Fruit fly (Drosophila melanogaster) whole organism, embryonic: Measurements from ENCODE around the gene cwo.

Experiments used
- Abd-B ChIP-seq: fragments of 200-800 bp; sonication (Bioruptor generic); optimal IDR thresholded peaks from 2 replicates; lab custom pipeline; 2018; ENCODE audit warnings: missing biosample characterization, mild to moderate bottlenecking, missing genetic modification characterization, moderate library complexity
- B-H1 ChIP-seq: fragments of 200-800 bp; sonication (Bioruptor generic); IDR thresholded peaks from 3 replicates; pipeline ENCODE4 v1.3.6; 2022; ENCODE audit warnings: missing biosample characterization, missing genetic modification characterization
- B-H2 ChIP-seq: fragments of 200-800 bp; sonication (Bioruptor generic); optimal IDR thresholded peaks from 2 replicates; lab custom pipeline; 2018; ENCODE audit warnings: missing biosample characterization, mild to moderate bottlenecking, missing genetic modification characterization
- Bteb2 ChIP-seq: fragments of 200-800 bp; sonication (Bioruptor generic); optimal IDR thresholded peaks from 2 replicates; lab custom pipeline; 2016; ENCODE audit warnings: missing biosample characterization, missing genetic modification characterization
- CG10147 ChIP-seq: fragments of 200-800 bp; sonication (Bioruptor generic); optimal IDR thresholded peaks from 2 replicates; lab custom pipeline; 2019; ENCODE audit warnings: missing biosample characterization, mild to moderate bottlenecking, missing genetic modification characterization, moderate library complexity
- CG11696 ChIP-seq: fragments of 200-800 bp; sonication (Bioruptor generic); IDR thresholded peaks from 2 replicates; pipeline ENCODE4 v1.3.6; 2022; ENCODE audit warnings: missing biosample characterization, missing genetic modification characterization
- CG11723 ChIP-seq: fragments of 200-800 bp; sonication (Bioruptor generic); optimal IDR thresholded peaks from 2 replicates; lab custom pipeline; 2017; ENCODE audit warnings: missing biosample characterization, mild to moderate bottlenecking, missing genetic modification characterization
- CG12391 ChIP-seq: fragments of 200-800 bp; sonication (Bioruptor generic); optimal IDR thresholded peaks from 3 replicates; lab custom pipeline; 2018; ENCODE audit warnings: missing biosample characterization, mild to moderate bottlenecking, missing genetic modification characterization, moderate library complexity
- CG14050 ChIP-seq: fragments of 200-800 bp; sonication (Bioruptor generic); IDR thresholded peaks from 3 replicates; pipeline ENCODE4 v1.3.6; 2022; ENCODE audit warnings: missing biosample characterization, missing genetic modification characterization
- CG15073 ChIP-seq: fragments of 200-800 bp; sonication (Bioruptor generic); optimal IDR thresholded peaks from 2 replicates; lab custom pipeline; 2016; ENCODE audit warnings: missing biosample characterization, missing genetic modification characterization
- CG1529 ChIP-seq: fragments of 200-800 bp; sonication (Bioruptor generic); optimal IDR thresholded peaks from 3 replicates; lab custom pipeline; 2018; ENCODE audit warnings: missing biosample characterization, missing genetic modification characterization
- CG1603 ChIP-seq: fragments of 200-800 bp; sonication (Bioruptor generic); optimal IDR thresholded peaks from 2 replicates; lab custom pipeline; 2019; ENCODE audit warnings: missing biosample characterization, mild to moderate bottlenecking, missing genetic modification characterization, moderate library complexity
- CG32532 ChIP-seq: fragments of 200-800 bp; sonication (Bioruptor generic); IDR thresholded peaks from 2 replicates; pipeline ENCODE4 v1.3.6; 2022; ENCODE audit warnings: missing biosample characterization, missing genetic modification characterization
- CG33213 ChIP-seq: fragments of 200-800 bp; sonication (Bioruptor generic); optimal IDR thresholded peaks from 3 replicates; lab custom pipeline; 2016; ENCODE audit warnings: missing biosample characterization, missing genetic modification characterization
- CG33557 ChIP-seq: fragments of 200-800 bp; sonication (Bioruptor generic); optimal IDR thresholded peaks from 2 replicates; lab custom pipeline; 2019; ENCODE audit warnings: missing biosample characterization, mild to moderate bottlenecking, missing genetic modification characterization, moderate library complexity
- CG6689 ChIP-seq: fragments of 200-800 bp; sonication (Bioruptor generic); IDR thresholded peaks from 2 replicates; pipeline ENCODE4 v1.3.6; 2022; ENCODE audit warnings: missing biosample characterization, missing genetic modification characterization
- CG7987 ChIP-seq: fragments of 200-800 bp; sonication (Bioruptor generic); optimal IDR thresholded peaks from 2 replicates; lab custom pipeline; 2018; ENCODE audit warnings: missing biosample characterization, mild to moderate bottlenecking, missing genetic modification characterization, moderate library complexity
- CG8089 ChIP-seq: fragments of 200-800 bp; sonication (Bioruptor generic); optimal IDR thresholded peaks from 3 replicates; lab custom pipeline; 2016; ENCODE audit warnings: missing biosample characterization, missing genetic modification characterization
- CG8281 ChIP-seq: fragments of 200-800 bp; sonication (Bioruptor generic); optimal IDR thresholded peaks from 2 replicates; lab custom pipeline; 2018; ENCODE audit warnings: missing biosample characterization, mild to moderate bottlenecking, missing genetic modification characterization, moderate library complexity
- CTCF ChIP-seq: fragments of 200-800 bp; sonication (Bioruptor generic); optimal IDR thresholded peaks from 2 replicates; lab custom pipeline; 2017; ENCODE audit warnings: missing biosample characterization, mild to moderate bottlenecking, missing genetic modification characterization, moderate library complexity
- Doc2 ChIP-seq: fragments of 200-800 bp; sonication (Bioruptor generic); IDR thresholded peaks from 2 replicates; pipeline ENCODE4 v1.3.6; 2022; ENCODE audit warnings: missing biosample characterization, missing genetic modification characterization
- HmgD ChIP-seq: fragments of 200-800 bp; sonication (Bioruptor generic); optimal IDR thresholded peaks from 3 replicates; lab custom pipeline; 2016; ENCODE audit warnings: missing biosample characterization, missing genetic modification characterization
- Hmx ChIP-seq: fragments of 200-800 bp; sonication (Bioruptor generic); optimal IDR thresholded peaks from 2 replicates; lab custom pipeline; 2016; ENCODE audit warnings: missing biosample characterization, missing genetic modification characterization
- Hr3 ChIP-seq: fragments of 200-800 bp; sonication (Bioruptor generic); optimal IDR thresholded peaks from 3 replicates; lab custom pipeline; 2016; ENCODE audit warnings: missing biosample characterization, missing genetic modification characterization
- Mad ChIP-seq: fragments of 200-800 bp; sonication (Bioruptor generic); optimal IDR thresholded peaks from 2 replicates; lab custom pipeline; 2016; ENCODE audit warnings: missing biosample characterization, missing genetic modification characterization
- Myb ChIP-seq: fragments of 200-800 bp; sonication (Bioruptor generic); optimal IDR thresholded peaks from 2 replicates; lab custom pipeline; 2016; ENCODE audit warnings: missing biosample characterization, missing genetic modification characterization
- Nf-YA ChIP-seq: fragments of 200-800 bp; sonication (Bioruptor generic); IDR thresholded peaks from 2 replicates; pipeline ENCODE4 v1.3.6; 2022; ENCODE audit warnings: missing biosample characterization, missing genetic modification characterization
- Oli ChIP-seq: fragments of 200-800 bp; sonication (Bioruptor generic); optimal IDR thresholded peaks from 2 replicates; lab custom pipeline; 2018; ENCODE audit warnings: missing biosample characterization, mild to moderate bottlenecking, missing genetic modification characterization, moderate library complexity
- Opbp ChIP-seq: fragments of 200-800 bp; sonication (Bioruptor generic); IDR thresholded peaks from 3 replicates; pipeline ENCODE4 v1.3.6; 2022; ENCODE audit warnings: missing biosample characterization, missing genetic modification characterization; ENCODE audit not compliant: partially characterized antibody
- Side ChIP-seq: fragments of 200-800 bp; sonication (Bioruptor generic); optimal IDR thresholded peaks from 2 replicates; lab custom pipeline; 2016; ENCODE audit warnings: missing biosample characterization, missing genetic modification characterization
- Sox102F ChIP-seq: fragments of 200-800 bp; sonication (Bioruptor generic); optimal IDR thresholded peaks from 2 replicates; lab custom pipeline; 2018; ENCODE audit warnings: missing biosample characterization, mild to moderate bottlenecking, missing genetic modification characterization, moderate library complexity
- Trl ChIP-seq, 3 experiments: fragments of >200 bp in 2 of 3; fragments of 200-800 bp in 1 of 3; sonication (Bioruptor generic) in 1 of 3; optimal IDR thresholded peaks; 2 replicates in 1 of 3; 3 replicates in 2 of 3; lab custom pipeline; 2016 to 2017; ENCODE audit warnings: missing biosample characterization in 1 of 3, missing genetic modification characterization in 1 of 3
- Xbp1 ChIP-seq: fragments of 200-800 bp; sonication (Bioruptor generic); optimal IDR thresholded peaks from 3 replicates; lab custom pipeline; 2016; ENCODE audit warnings: missing biosample characterization, mild to moderate bottlenecking, missing genetic modification characterization
- bab2 ChIP-seq: fragments of 200-800 bp; sonication (Bioruptor generic); optimal IDR thresholded peaks from 2 replicates; lab custom pipeline; 2016; ENCODE audit warnings: missing biosample characterization, missing genetic modification characterization
- dimm ChIP-seq: fragments of 200-800 bp; sonication (Bioruptor generic); IDR thresholded peaks from 2 replicates; pipeline ENCODE4 v1.3.6; 2022; ENCODE audit warnings: missing biosample characterization, missing genetic modification characterization
- disco-r ChIP-seq: fragments of 200-800 bp; sonication (Bioruptor generic); optimal IDR thresholded peaks from 2 replicates; lab custom pipeline; 2016; ENCODE audit warnings: missing biosample characterization, missing genetic modification characterization
- dm ChIP-seq: fragments of 200-800 bp; sonication (Bioruptor generic); optimal IDR thresholded peaks from 3 replicates; lab custom pipeline; 2016; ENCODE audit warnings: missing biosample characterization, missing genetic modification characterization
- dpn ChIP-seq, 2 experiments: fragments of 200-800 bp; sonication (Bioruptor generic); optimal IDR thresholded peaks; 3 replicates each; lab custom pipeline; 2016; ENCODE audit warnings: missing biosample characterization in 2 of 2, missing genetic modification characterization in 2 of 2
- fd102C ChIP-seq: fragments of 200-800 bp; sonication (Bioruptor generic); optimal IDR thresholded peaks from 2 replicates; lab custom pipeline; 2018; ENCODE audit warnings: missing biosample characterization, mild to moderate bottlenecking, missing genetic modification characterization, moderate library complexity
- fd3F ChIP-seq: fragments of 200-800 bp; sonication (Bioruptor generic); optimal IDR thresholded peaks from 2 replicates; lab custom pipeline; 2018; ENCODE audit warnings: missing biosample characterization, mild to moderate bottlenecking, missing genetic modification characterization, moderate library complexity
- fru ChIP-seq: fragments of >200 bp; optimal IDR thresholded peaks from 2 replicates; lab custom pipeline; 2017
- gcm2 ChIP-seq: fragments of 200-800 bp; sonication (Bioruptor generic); optimal IDR thresholded peaks from 2 replicates; lab custom pipeline; 2016; ENCODE audit warnings: missing biosample characterization, missing genetic modification characterization
- gem ChIP-seq: fragments of 200-800 bp; sonication (Bioruptor generic); optimal IDR thresholded peaks from 2 replicates; lab custom pipeline; 2019; ENCODE audit warnings: missing biosample characterization, mild to moderate bottlenecking, missing genetic modification characterization, moderate library complexity
- grau ChIP-seq: fragments of 200-800 bp; optimal IDR thresholded peaks from 3 replicates; lab custom pipeline; 2019; ENCODE audit warnings: missing biosample characterization, mild to moderate bottlenecking, missing genetic modification characterization, moderate library complexity
- otp ChIP-seq: fragments of 200-800 bp; sonication (Bioruptor generic); IDR thresholded peaks from 3 replicates; pipeline ENCODE4, ENCODE4 v1.3.6; 2022; ENCODE audit warnings: missing biosample characterization, missing genetic modification characterization
- peb ChIP-seq: fragments of 200-800 bp; sonication (Bioruptor generic); IDR thresholded peaks from 2 replicates; pipeline ENCODE4 v1.3.6; 2022; ENCODE audit warnings: missing biosample characterization, missing genetic modification characterization
- pfk ChIP-seq: fragments of 200-800 bp; sonication (Bioruptor generic); optimal IDR thresholded peaks from 2 replicates; lab custom pipeline; 2018; ENCODE audit warnings: missing biosample characterization, mild to moderate bottlenecking, missing genetic modification characterization, moderate library complexity
- sisA ChIP-seq: fragments of 200-800 bp; sonication (Bioruptor generic); IDR thresholded peaks from 2 replicates; pipeline ENCODE4 v1.3.6; 2022; ENCODE audit warnings: missing biosample characterization, missing genetic modification characterization
- ttk ChIP-seq: fragments of 200-800 bp; sonication (Bioruptor generic); IDR thresholded peaks from 2 replicates; pipeline ENCODE4 v2.1.2; 2022; ENCODE audit warnings: missing biosample characterization, missing genetic modification characterization
- z ChIP-seq: fragments of 200-800 bp; sonication (Bioruptor generic); IDR thresholded peaks from 3 replicates; pipeline ENCODE4 v1.3.6; 2022; ENCODE audit warnings: missing biosample characterization, missing genetic modification characterization
- zfh2 ChIP-seq: fragments of 200-800 bp; sonication (Bioruptor generic); optimal IDR thresholded peaks from 2 replicates; lab custom pipeline; 2016; ENCODE audit warnings: missing biosample characterization, missing genetic modification characterization

Gene cwo

DNA sequence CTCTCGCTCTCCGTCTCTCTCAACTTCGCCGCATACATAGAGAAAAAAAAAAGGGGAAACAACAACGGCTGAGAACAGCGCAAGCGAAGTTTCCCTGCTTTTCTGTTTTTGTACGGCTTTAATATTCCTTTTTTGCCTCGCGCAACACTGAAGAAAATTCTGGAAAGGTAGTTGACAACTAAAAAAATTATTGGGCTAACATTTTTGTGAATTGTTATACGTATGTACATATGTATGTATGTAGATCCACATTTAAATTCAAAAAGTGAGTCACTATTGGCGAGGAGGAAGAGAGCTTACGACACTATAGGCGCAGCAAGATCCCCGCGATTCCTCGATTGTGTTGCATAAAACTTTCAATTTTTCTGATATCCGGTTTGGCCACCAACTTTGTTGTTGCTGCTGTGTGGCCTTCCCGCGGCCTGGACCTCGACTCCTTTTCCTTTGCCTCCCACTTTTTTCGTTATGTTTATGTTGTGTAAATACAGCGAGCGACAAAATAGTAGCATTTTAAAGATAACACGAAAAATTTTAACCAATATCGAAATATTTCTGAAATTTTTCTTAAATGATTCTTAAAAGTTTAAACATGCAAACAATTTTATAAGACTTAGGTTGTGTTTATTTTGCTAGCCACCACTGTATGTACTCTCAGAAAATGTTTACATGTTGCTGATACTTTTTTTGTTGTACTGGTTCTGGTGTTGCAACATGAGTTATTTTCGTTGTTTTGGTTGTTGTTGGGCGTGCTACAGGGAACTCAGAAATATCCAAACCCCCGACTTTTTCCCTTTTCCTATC, 31.3 kb upstream of the cwo start (continued):
- TF ChIP-seq pfk (GFP tag; lab: Kevin White, UChicago) (no peak), ttk (GFP tag; lab: Robert Waterston, UW) (no peak), CG8089 (GFP tag; lab: Kevin White, UChicago) (peak; percentile 83), Side (GFP tag; lab: Kevin White, UChicago) (peak; percentile 83), z (no peak), CG15073 (peak; percentile 90), B-H2 (GFP tag; lab: Kevin White, UChicago) (no peak), disco-r (GFP tag; lab: Kevin White, UChicago) (peak; percentile 76), sisA (GFP tag; lab: Robert Waterston, UW) (no peak), zfh2 (GFP tag; lab: Kevin White, UChicago) (peak; percentile 66), CG6689 (GFP tag; lab: Robert Waterston, UW) (no peak), Hr3 (GFP tag; lab: Kevin White, UChicago) (peak; percentile 73), CTCF (GFP tag; lab: Kevin White, UChicago) (no peak), dpn (GFP tag; optimal IDR thresholded peaks at IDR 0.05; lab: Kevin White, UChicago) (peak; percentile 68 to 73), HmgD (GFP tag; lab: Kevin White, UChicago) (no peak), CG11696 (GFP tag; lab: Robert Waterston, UW) (no peak), B-H1 (GFP tag; lab: Robert Waterston, UW) (no peak; the same call in 2 of the 3 replicates), CG14050 (GFP tag; lab: Robert Waterston, UW) (no peak), Doc2 (no peak), CG1529 (GFP tag; lab: Kevin White, UChicago) (peak; percentile 70), gcm2 (peak; percentile 48), otp (GFP tag; lab: Robert Waterston, UW) (no peak), Mad (peak; percentile 20), Trl (optimal IDR thresholded peaks at IDR 0.05; lab: Kevin White, UChicago) (peak in 1 of 2 experiments; percentile 65), Trl (GFP tag; optimal IDR thresholded peaks at IDR 0.05; lab: Kevin White, UChicago) (peak; percentile 58), CG1603 (tag; lab: Kevin White, UChicago) (peak; percentile 85), Nf-YA (no peak), CG11723 (peak; percentile 38), CG12391 (tag; lab: Kevin White, UChicago) (peak; percentile 90), dm (GFP tag; lab: Kevin White, UChicago) (peak; percentile 64), grau (peak; percentile 84), Oli (tag; lab: Kevin White, UChicago) (peak; percentile 80), peb (GFP tag; lab: Robert Waterston, UW) (no peak), CG32532 (GFP tag; lab: Robert Waterston, UW) (no peak), CG7987 (GFP tag; lab: Kevin White, UChicago) (no peak), Opbp (GFP tag; lab: Robert Waterston, UW) (no peak), Myb (GFP tag; lab: Kevin White, UChicago) (peak; percentile 55), fd3F (no peak), Bteb2 (GFP tag; lab: Kevin White, UChicago) (peak; percentile 62), Sox102F (peak; percentile 85), Abd-B (GFP tag; lab: Kevin White, UChicago) (peak; percentile 29), dimm (no peak), CG10147 (GFP tag; lab: Kevin White, UChicago) (peak; percentile 67), CG8281 (tag; lab: Kevin White, UChicago) (peak; percentile 35), CG33213 (GFP tag; lab: Kevin White, UChicago) (peak; percentile 67), fru (lab: Kevin White, UChicago) (no peak), gem (tag; lab: Kevin White, UChicago) (peak; percentile 90), bab2 (GFP tag; lab: Kevin White, UChicago) (peak; percentile 77), CG33557 (GFP tag; lab: Kevin White, UChicago) (peak; percentile 67), fd102C (GFP tag; lab: Kevin White, UChicago) (peak; percentile 39), Xbp1 (GFP tag; lab: Kevin White, UChicago) (peak; percentile 75), Hmx (GFP tag; lab: Kevin White, UChicago) (peak; percentile 61)
